Worm (Caenorhabditis elegans) whole organism, mixed stage, embryonic: ENCODE measurements around the gene daf-12.

Experiments used
- M03D4.4 ChIP-seq: sonication (generic microtip); optimal IDR thresholded peaks from 2 replicates; lab custom pipeline; 2017; ENCODE audit warnings: mild to moderate bottlenecking, missing genetic modification characterization, missing compliant biosample characterization
- bed-3 ChIP-seq: fragments of 200-800 bp; sonication (Bioruptor generic); optimal IDR thresholded peaks from 3 replicates; lab custom pipeline; 2018; ENCODE audit warnings: mild to moderate bottlenecking, missing genetic modification characterization, moderate library complexity, missing compliant biosample characterization
- blmp-1 ChIP-seq: fragments of 150-350 bp; optimal IDR thresholded peaks from 2 replicates; lab custom pipeline; 2014; ENCODE audit warnings: missing biosample characterization, missing genetic modification characterization
- ceh-39 ChIP-seq: fragments of 150-350 bp; optimal IDR thresholded peaks from 2 replicates; lab custom pipeline; 2014; ENCODE audit warnings: missing biosample characterization, missing genetic modification characterization
- ceh-83 ChIP-seq: fragments of 200-800 bp; sonication (Bioruptor generic); optimal IDR thresholded peaks from 2 replicates; lab custom pipeline; 2018; ENCODE audit warnings: mild to moderate bottlenecking, missing genetic modification characterization, missing compliant biosample characterization
- ces-1 ChIP-seq: fragments of 150-350 bp; optimal IDR thresholded peaks from 2 replicates; lab custom pipeline; 2014; ENCODE audit warnings: missing biosample characterization, missing genetic modification reagents, missing genetic modification characterization
- cnd-1 ChIP-seq: fragments of 200-800 bp; sonication (Bioruptor generic); optimal IDR thresholded peaks from 2 replicates; lab custom pipeline; 2018; ENCODE audit warnings: mild to moderate bottlenecking, missing genetic modification characterization, missing compliant biosample characterization
- drap-1 ChIP-seq: fragments of 200-800 bp; sonication (Bioruptor generic); optimal IDR thresholded peaks from 3 replicates; lab custom pipeline; 2018; ENCODE audit warnings: mild to moderate bottlenecking, missing genetic modification characterization, missing compliant biosample characterization
- elt-1 ChIP-seq: sonication (generic microtip); optimal IDR thresholded peaks from 2 replicates; lab custom pipeline; 2017; ENCODE audit warnings: missing genetic modification characterization, mild to moderate bottlenecking, missing compliant biosample characterization, antibody characterized with exemption, moderate library complexity, borderline replicate concordance; ENCODE audit not compliant: insufficient read depth
- elt-3 ChIP-seq: fragments of 150-350 bp; optimal IDR thresholded peaks from 2 replicates; lab custom pipeline; 2014; ENCODE audit warnings: missing biosample characterization, missing genetic modification characterization
- flh-1 ChIP-seq: fragments of 200-800 bp; sonication (Bioruptor generic); optimal IDR thresholded peaks from 2 replicates; lab custom pipeline; 2018; ENCODE audit warnings: mild to moderate bottlenecking, missing genetic modification characterization, moderate library complexity, missing compliant biosample characterization
- ham-2 ChIP-seq: fragments of 200-800 bp; sonication (Bioruptor generic); optimal IDR thresholded peaks from 2 replicates; lab custom pipeline; 2018; ENCODE audit warnings: mild to moderate bottlenecking, missing genetic modification characterization, missing compliant biosample characterization
- hlh-1 ChIP-seq: fragments of 150-350 bp; optimal IDR thresholded peaks from 2 replicates; lab custom pipeline; 2014; ENCODE audit warnings: missing biosample characterization, missing genetic modification reagents, missing genetic modification characterization
- mab-5 ChIP-seq: fragments of 150-350 bp; optimal IDR thresholded peaks from 2 replicates; lab custom pipeline; 2014; ENCODE audit warnings: missing biosample characterization, missing genetic modification characterization
- mep-1 ChIP-seq: fragments of 150-350 bp; optimal IDR thresholded peaks from 2 replicates; lab custom pipeline; 2017; ENCODE audit warnings: missing biosample characterization, missing genetic modification reagents, missing genetic modification characterization, inconsistent platforms
- mls-2 ChIP-seq: sonication (generic microtip); optimal IDR thresholded peaks from 2 replicates; lab custom pipeline; 2016; ENCODE audit warnings: mild to moderate bottlenecking, missing genetic modification characterization, moderate library complexity, missing compliant biosample characterization
- nhr-12 ChIP-seq: fragments of 150-350 bp; optimal IDR thresholded peaks from 2 replicates; lab custom pipeline; 2014; ENCODE audit warnings: missing biosample characterization, missing genetic modification characterization
- nhr-2 ChIP-seq: fragments of 150-350 bp; optimal IDR thresholded peaks from 2 replicates; lab custom pipeline; 2014; ENCODE audit warnings: missing biosample characterization, missing genetic modification characterization
- nhr-237 ChIP-seq: fragments of 150-350 bp; optimal IDR thresholded peaks from 2 replicates; lab custom pipeline; 2014; ENCODE audit warnings: missing biosample characterization, missing genetic modification characterization
- nhr-76 ChIP-seq: sonication (generic microtip); optimal IDR thresholded peaks from 2 replicates; lab custom pipeline; 2017; ENCODE audit warnings: missing biosample characterization, missing genetic modification characterization
- pha-4 ChIP-seq: fragments of 150-350 bp; optimal IDR thresholded peaks from 2 replicates; lab custom pipeline; 2018; ENCODE audit warnings: missing biosample characterization, missing genetic modification reagents, missing genetic modification characterization
- sem-2 ChIP-seq: fragments of 200-800 bp; sonication (Bioruptor generic); optimal IDR thresholded peaks from 2 replicates; lab custom pipeline; 2018; ENCODE audit warnings: mild to moderate bottlenecking, missing genetic modification characterization, missing compliant biosample characterization
- snpc-4 ChIP-seq: fragments of 150-350 bp; optimal IDR thresholded peaks from 2 replicates; lab custom pipeline; 2014; ENCODE audit warnings: missing biosample characterization, missing genetic modification characterization
- sptf-1 ChIP-seq: sonication (generic microtip); optimal IDR thresholded peaks from 2 replicates; lab custom pipeline; 2017; ENCODE audit warnings: mild to moderate bottlenecking, missing genetic modification characterization, moderate library complexity, missing compliant biosample characterization
- tbx-8 ChIP-seq: fragments of 200-800 bp; sonication (Bioruptor generic); optimal IDR thresholded peaks from 2 replicates; lab custom pipeline; 2018; ENCODE audit warnings: mild to moderate bottlenecking, missing genetic modification characterization, moderate library complexity, missing compliant biosample characterization
- unc-120 ChIP-seq: sonication (generic microtip); optimal IDR thresholded peaks from 2 replicates; lab custom pipeline; 2017; ENCODE audit warnings: missing genetic modification characterization, missing compliant biosample characterization; ENCODE audit not compliant: poor library complexity, severe bottlenecking
- unc-39 ChIP-seq: fragments of 150-350 bp; optimal IDR thresholded peaks from 2 replicates; lab custom pipeline; 2014; ENCODE audit warnings: missing biosample characterization, missing genetic modification characterization
- unc-62 ChIP-seq: fragments of 150-350 bp; optimal IDR thresholded peaks from 2 replicates; lab custom pipeline; 2014; ENCODE audit warnings: missing biosample characterization, missing genetic modification reagents, missing genetic modification characterization
- zip-8 ChIP-seq: fragments of 150-350 bp; optimal IDR thresholded peaks from 2 replicates; lab custom pipeline; 2014; ENCODE audit warnings: missing biosample characterization, missing genetic modification characterization
- ztf-11 ChIP-seq: fragments of 150-350 bp; optimal IDR thresholded peaks from 2 replicates; lab custom pipeline; 2014; ENCODE audit warnings: missing biosample characterization, missing genetic modification characterization

daf-12 gene

ce11 chrX:10604386-10604785, 31.3 kb upstream of the daf-12 start, which contains the start of gene flp-19:
Gene flp-19 (plus strand): TSS chrX:10604686.
- no peak for TF ChIP-seq ceh-83 (GFP tag; lab: Kevin White, UChicago)
- TF ChIP-seq ztf-11, result no peak
- no peak for TF ChIP-seq bed-3
- TF ChIP-seq drap-1 (GFP tag; lab: Kevin White, UChicago), result no peak
- TF ChIP-seq nhr-237 (tag; lab: Kevin White, UChicago), result no peak
- no peak for TF ChIP-seq cnd-1 (tag; lab: Kevin White, UChicago)
- no peak for TF ChIP-seq nhr-76 (tag; lab: Kevin White, UChicago)
- no peak for TF ChIP-seq mep-1 (tag; lab: Kevin White, UChicago)
- TF ChIP-seq mab-5, result no peak
- TF ChIP-seq elt-3 (tag; lab: Kevin White, UChicago), result no peak
- TF ChIP-seq nhr-2, result no peak
- no peak for TF ChIP-seq unc-120
- no peak for TF ChIP-seq flh-1 (GFP tag; lab: Kevin White, UChicago)

- no peak for TF ChIP-seq mab-5
- TF ChIP-seq M03D4.4, result no peak
- TF ChIP-seq mls-2, result no peak
- TF ChIP-seq nhr-12 (tag; lab: Kevin White, UChicago), result no peak
- no peak for TF ChIP-seq elt-3 (tag; lab: Kevin White, UChicago)
- TF ChIP-seq unc-39 (tag; lab: Kevin White, UChicago), result no peak
- no peak for TF ChIP-seq tbx-8 (GFP tag; lab: Kevin White, UChicago)
- TF ChIP-seq zip-8 (tag; lab: Kevin White, UChicago), result no peak
- TF ChIP-seq unc-62 (GFP tag; lab: Kevin White, UChicago), result no peak
- no peak for TF ChIP-seq hlh-1 (tag; lab: Kevin White, UChicago)
- no peak for TF ChIP-seq unc-120
- no peak for TF ChIP-seq sem-2 (GFP tag; lab: Kevin White, UChicago)
- TF ChIP-seq elt-1 (tag; lab: Kevin White, UChicago), result no peak
- TF ChIP-seq pha-4 (tag; lab: Kevin White, UChicago), result no peak
- TF ChIP-seq cnd-1 (tag; lab: Kevin White, UChicago), result no peak
- no peak for TF ChIP-seq blmp-1
- TF ChIP-seq ham-2 (GFP tag; lab: Kevin White, UChicago), result no peak
- TF ChIP-seq ces-1 (GFP tag; lab: Kevin White, UChicago), result no peak
- no peak for TF ChIP-seq ceh-39 (tag; lab: Kevin White, UChicago)
- no peak for TF ChIP-seq flh-1 (GFP tag; lab: Kevin White, UChicago)
These were observed 25.8 kb upstream of the daf-12 start for ce11 chrX:10609878-10610277.

- TF ChIP-seq unc-62 (GFP tag; lab: Kevin White, UChicago) (peak; percentile 71), drap-1 (GFP tag; lab: Kevin White, UChicago) (no peak), mab-5 (peak; percentile 56)
These were observed 23.4 kb upstream of the daf-12 start for ce11 chrX:10612355-10612754.

- TF ChIP-seq drap-1 (GFP tag; lab: Kevin White, UChicago), result no peak
- peak; percentile 92 for TF ChIP-seq ces-1 (GFP tag; lab: Kevin White, UChicago)
- TF ChIP-seq unc-120, result peak; percentile 44
- no peak for TF ChIP-seq ceh-39 (tag; lab: Kevin White, UChicago)
- no peak for TF ChIP-seq nhr-12 (tag; lab: Kevin White, UChicago)
- no peak for TF ChIP-seq unc-39 (tag; lab: Kevin White, UChicago)
These were observed 19.7 kb upstream of the daf-12 start for ce11 chrX:10616041-10616440.

ce11 chrX:10617815-10618214, 17.9 kb upstream of the daf-12 start:
- no peak for TF ChIP-seq snpc-4 (tag; lab: Kevin White, UChicago)
- TF ChIP-seq ceh-83 (GFP tag; lab: Kevin White, UChicago), result no peak
- TF ChIP-seq elt-3 (tag; lab: Kevin White, UChicago), result no peak
- no peak for TF ChIP-seq nhr-237 (tag; lab: Kevin White, UChicago)
- no peak for TF ChIP-seq elt-1 (tag; lab: Kevin White, UChicago)
- TF ChIP-seq pha-4 (tag; lab: Kevin White, UChicago), result no peak
- TF ChIP-seq sptf-1 (tag; lab: Kevin White, UChicago), result no peak
- TF ChIP-seq unc-62 (GFP tag; lab: Kevin White, UChicago), result no peak
- TF ChIP-seq tbx-8 (GFP tag; lab: Kevin White, UChicago), result no peak
